Worm (Caenorhabditis elegans): ENCODE measurements around the gene pnp-1.

The pnp-1 gene

ce11 chrIV:307205-307604 is 9.1 kb upstream of the pnp-1 start, which contains the start of gene swt-1:
Gene swt-1 (plus strand): TSS chrIV:307505.
- TF ChIP-seq lsl-1 (GFP tag; optimal IDR thresholded peaks at IDR 0.05), result no peak
- TF ChIP-seq hmg-1.2 (GFP tag; IDR thresholded peaks at IDR 0.05), result no peak
- no peak for TF ChIP-seq ceh-100 (GFP tag; IDR thresholded peaks at IDR 0.05)
- TF ChIP-seq ztf-6 (GFP tag; IDR thresholded peaks at IDR 0.05), result no peak
- no peak for TF ChIP-seq madf-8 (GFP tag; conservative IDR thresholded peaks at IDR 0.05)
- TF ChIP-seq rec-8 (tag; optimal IDR thresholded peaks at IDR 0.05), result no peak
- TF ChIP-seq repo-1 (tag; optimal IDR thresholded peaks at IDR 0.05), result no peak
- no peak for TF ChIP-seq attf-6 (GFP tag; IDR thresholded peaks at IDR 0.05)
- TF ChIP-seq ztf-28 (GFP tag; IDR thresholded peaks at IDR 0.05), result no peak
- TF ChIP-seq him-1 (tag; optimal IDR thresholded peaks at IDR 0.05), result no peak
- no peak for TF ChIP-seq F57C9.4 (tag; optimal IDR thresholded peaks at IDR 0.05)
- TF ChIP-seq ztf-3 (GFP tag; optimal IDR thresholded peaks at IDR 0.05), result no peak
- no peak for TF ChIP-seq ceh-79 (tag; optimal IDR thresholded peaks at IDR 0.05)
- TF ChIP-seq pha-4 (tag; optimal IDR thresholded peaks at IDR 0.05), result no peak
- TF ChIP-seq Y67H2A.10 (GFP tag; conservative IDR thresholded peaks at IDR 0.05), result no peak
- no peak for TF ChIP-seq cebp-2 (GFP tag; IDR thresholded peaks at IDR 0.05)
- TF ChIP-seq rcor-1 (GFP tag; IDR thresholded peaks at IDR 0.05), result no peak

- TF ChIP-seq repo-1 (tag; optimal IDR thresholded peaks at IDR 0.05) (no peak), F39B2.1 (GFP tag; IDR thresholded peaks at IDR 0.05) (no peak), hmg-1.2 (GFP tag; IDR thresholded peaks at IDR 0.05) (peak; percentile 72; the same call in 1 of the 2 replicates), ztf-25 (GFP tag; IDR thresholded peaks at IDR 0.05) (0 out of 2 replicates have a peak, but pooled peaks have one; percentile 18), ceh-27 (GFP tag; optimal IDR thresholded peaks at IDR 0.05) (peak; percentile 15), lin-35 (GFP tag; optimal IDR thresholded peaks at IDR 0.05) (peak in 1 of 3 experiments; percentile 8)
Measured at ce11 chrIV:306572-306971, 8.5 kb upstream of the pnp-1 start.

- TF ChIP-seq B0035.1 (tag; optimal IDR thresholded peaks at IDR 0.05) (no peak), nfya-2 (GFP tag; IDR thresholded peaks at IDR 0.05) (no peak), lsl-1 (GFP tag; optimal IDR thresholded peaks at IDR 0.05) (no peak), F22D6.2 (tag; optimal IDR thresholded peaks at IDR 0.05) (no peak), hlh-12 (tag; optimal IDR thresholded peaks at IDR 0.05) (no peak), rpc-1 (optimal IDR thresholded peaks at IDR 0.05) (no peak), rpc-1 (tag; optimal IDR thresholded peaks at IDR 0.05) (no peak), dpff-1 (tag; optimal IDR thresholded peaks at IDR 0.05) (no peak), tlf-1 (GFP tag; optimal IDR thresholded peaks at IDR 0.05) (no peak), ztf-26 (tag; optimal IDR thresholded peaks at IDR 0.05) (no peak)
Measured at ce11 chrIV:305101-305500, 7.0 kb upstream of the pnp-1 start.

- TF ChIP-seq nfya-1 (tag; optimal IDR thresholded peaks at IDR 0.05; ENCODE audit: borderline replicate concordance, insufficient read depth), result no peak
- no peak for TF ChIP-seq Y79H2A.3 (GFP tag; conservative IDR thresholded peaks at IDR 0.05)
- TF ChIP-seq ztf-25 (GFP tag; IDR thresholded peaks at IDR 0.05), result no peak
- TF ChIP-seq ZK185.1 (tag; optimal IDR thresholded peaks at IDR 0.05; ENCODE audit: poor library complexity, severe bottlenecking), result no peak
- TF ChIP-seq ztf-26 (tag; optimal IDR thresholded peaks at IDR 0.05), result no peak
- TF ChIP-seq ekl-4 (GFP tag; IDR thresholded peaks at IDR 0.05), result no peak
- no peak for TF ChIP-seq pbrm-1 (GFP tag; IDR thresholded peaks at IDR 0.05)
- TF ChIP-seq attf-3 (GFP tag; conservative IDR thresholded peaks at IDR 0.05), result no peak
- no peak for TF ChIP-seq egl-44 (GFP tag; IDR thresholded peaks at IDR 0.05)
- TF ChIP-seq F52B5.7 (tag; optimal IDR thresholded peaks at IDR 0.05), result no peak
- TF ChIP-seq pha-4 (tag; optimal IDR thresholded peaks at IDR 0.05), result no peak
Measured at ce11 chrIV:303264-303663, 5.2 kb upstream of the pnp-1 start.

Data from whole organism, young adult.